Worm (Caenorhabditis elegans) whole organism, mixed stage, embryonic: Measurements from ENCODE around the gene T24C4.5.

Source experiments
- ces-1 ChIP-seq: fragments of 150-350 bp; optimal IDR thresholded peaks from 2 replicates; lab custom pipeline; 2014; ENCODE audit warnings: missing biosample characterization, missing genetic modification reagents, missing genetic modification characterization
- elt-3 ChIP-seq: fragments of 150-350 bp; optimal IDR thresholded peaks from 2 replicates; lab custom pipeline; 2014; ENCODE audit warnings: missing biosample characterization, missing genetic modification characterization
- lin-13 ChIP-seq: fragments of 150-350 bp; optimal IDR thresholded peaks from 2 replicates; lab custom pipeline; 2014; ENCODE audit warnings: missing biosample characterization, missing genetic modification characterization
- lsy-2 ChIP-seq: fragments of 150-350 bp; optimal IDR thresholded peaks from 2 replicates; lab custom pipeline; 2014; ENCODE audit warnings: missing biosample characterization, missing genetic modification characterization
- mab-5 ChIP-seq: fragments of 150-350 bp; optimal IDR thresholded peaks from 2 replicates; lab custom pipeline; 2014; ENCODE audit warnings: missing biosample characterization, missing genetic modification characterization
- nhr-237 ChIP-seq: fragments of 150-350 bp; optimal IDR thresholded peaks from 2 replicates; lab custom pipeline; 2014; ENCODE audit warnings: missing biosample characterization, missing genetic modification characterization
- nhr-76 ChIP-seq: sonication (generic microtip); optimal IDR thresholded peaks from 2 replicates; lab custom pipeline; 2017; ENCODE audit warnings: missing biosample characterization, missing genetic modification characterization
- pha-4 ChIP-seq: fragments of 150-350 bp; optimal IDR thresholded peaks from 2 replicates; lab custom pipeline; 2018; ENCODE audit warnings: missing biosample characterization, missing genetic modification reagents, missing genetic modification characterization
- snpc-4 ChIP-seq: fragments of 150-350 bp; optimal IDR thresholded peaks from 2 replicates; lab custom pipeline; 2014; ENCODE audit warnings: missing biosample characterization, missing genetic modification characterization
- unc-39 ChIP-seq: fragments of 150-350 bp; optimal IDR thresholded peaks from 2 replicates; lab custom pipeline; 2014; ENCODE audit warnings: missing biosample characterization, missing genetic modification characterization
- unc-62 ChIP-seq: fragments of 150-350 bp; optimal IDR thresholded peaks from 2 replicates; lab custom pipeline; 2014; ENCODE audit warnings: missing biosample characterization, missing genetic modification reagents, missing genetic modification characterization
- zip-8 ChIP-seq: fragments of 150-350 bp; optimal IDR thresholded peaks from 2 replicates; lab custom pipeline; 2014; ENCODE audit warnings: missing biosample characterization, missing genetic modification characterization
- ztf-11 ChIP-seq: fragments of 150-350 bp; optimal IDR thresholded peaks from 2 replicates; lab custom pipeline; 2014; ENCODE audit warnings: missing biosample characterization, missing genetic modification characterization

DNA sequence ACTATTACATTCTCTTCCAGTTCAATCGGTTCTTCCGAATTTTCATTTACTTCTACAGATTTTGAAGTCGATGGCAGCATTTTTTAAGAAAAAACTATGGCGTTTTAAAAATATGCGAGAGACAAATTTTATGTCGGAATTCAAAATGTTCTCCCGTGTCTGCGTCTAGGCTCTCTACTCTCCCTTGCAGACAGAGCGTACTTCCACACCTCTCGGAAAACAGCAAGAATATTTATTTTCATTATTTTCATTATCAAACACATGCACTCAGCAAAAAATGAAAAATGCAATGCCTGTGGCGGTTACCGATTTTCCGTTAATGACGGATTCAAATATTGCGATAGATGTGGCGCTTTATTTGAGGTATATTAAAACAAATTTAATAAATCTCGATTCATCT, 16.0 kb upstream of the T24C4.5 start, which contains the start of the genes ztf-18 and F23H11.2:
- TF ChIP-seq lin-13 (tag; lab: Kevin White, UChicago) (no peak), unc-62 (GFP tag; lab: Kevin White, UChicago) (no peak), zip-8 (tag; lab: Kevin White, UChicago) (no peak), mab-5 (tag; lab: Kevin White, UChicago) (no peak), nhr-76 (tag; lab: Kevin White, UChicago) (no peak), snpc-4 (no peak), elt-3 (tag; lab: Kevin White, UChicago) (no peak), nhr-237 (tag; lab: Kevin White, UChicago) (no peak), unc-39 (no peak), ces-1 (GFP tag; lab: Kevin White, UChicago) (no peak), pha-4 (tag; lab: Kevin White, UChicago) (no peak), ztf-11 (no peak), lsy-2 (no peak)
